Worm (Caenorhabditis elegans) whole organism, young adult: Measurements from ENCODE around the gene riok-3.

Experiments
- B0035.1 ChIP-seq: sonication (generic microtip); optimal IDR thresholded peaks from 2 replicates; lab custom pipeline; 2016; ENCODE audit warnings: missing genetic modification characterization, mild to moderate bottlenecking, missing compliant biosample characterization, missing genotype, missing genetic modification reagents
- B0261.1 ChIP-seq: sonication (generic microtip); optimal IDR thresholded peaks from 2 replicates; lab custom pipeline; 2016; ENCODE audit warnings: mild to moderate bottlenecking, missing genetic modification characterization, moderate library complexity, missing compliant biosample characterization
- B0336.3 ChIP-seq: fragments of 200-800 bp; sonication (Bioruptor generic); IDR thresholded peaks from 2 replicates; pipeline ENCODE4 v1.3.6; 2022; ENCODE audit warnings: missing genetic modification characterization, missing compliant biosample characterization
- D2030.7 ChIP-seq: fragments of 200-800 bp; sonication (Bioruptor generic); IDR thresholded peaks from 2 replicates; pipeline ENCODE4 v1.3.6; 2022; ENCODE audit warnings: missing genetic modification reagents, missing genetic modification characterization, missing compliant biosample characterization
- F23B12.7 ChIP-seq: sonication (generic microtip); optimal IDR thresholded peaks from 2 replicates; lab custom pipeline; 2017; ENCODE audit warnings: missing genetic modification characterization, mild to moderate bottlenecking, missing compliant biosample characterization, antibody characterized with exemption, moderate library complexity; ENCODE audit not compliant: insufficient read depth
- F33H1.4 ChIP-seq: fragments of 200-800 bp; sonication (Bioruptor generic); IDR thresholded peaks from 2 replicates; pipeline ENCODE4 v1.3.6; 2022; ENCODE audit warnings: missing genetic modification reagents, missing genetic modification characterization, missing compliant biosample characterization
- F39B2.1 ChIP-seq: fragments of 200-800 bp; sonication (Bioruptor generic); IDR thresholded peaks from 2 replicates; pipeline ENCODE4 v1.3.6; 2022; ENCODE audit warnings: missing genetic modification reagents, missing genetic modification characterization, missing compliant biosample characterization
- F57A8.1 ChIP-seq: fragments of 200-800 bp; sonication (Bioruptor generic); optimal IDR thresholded peaks from 2 replicates; lab custom pipeline; 2018; ENCODE audit warnings: mild to moderate bottlenecking, missing genetic modification characterization, moderate library complexity, missing compliant biosample characterization
- F57C9.4 ChIP-seq: sonication (generic microtip); optimal IDR thresholded peaks from 2 replicates; lab custom pipeline; 2017; ENCODE audit warnings: mild to moderate bottlenecking, missing genetic modification characterization, missing compliant biosample characterization
- K12H6.12 ChIP-seq: fragments of 200-800 bp; sonication (Bioruptor generic); optimal IDR thresholded peaks from 2 replicates; lab custom pipeline; 2018; ENCODE audit warnings: mild to moderate bottlenecking, missing genetic modification characterization, missing compliant biosample characterization
- ama-1 ChIP-seq, 3 experiments: fragments of 150-350 bp in 1 of 3; sonication (generic microtip) in 2 of 3; optimal IDR thresholded peaks; 2 replicates each; lab custom pipeline; 2014 to 2018; ENCODE audit warnings: missing biosample characterization in 2 of 3, missing genetic modification characterization in 2 of 3, missing genetic modification reagents in 2 of 3
- athp-1 ChIP-seq: sonication (generic microtip); optimal IDR thresholded peaks from 2 replicates; lab custom pipeline; 2017; ENCODE audit warnings: mild to moderate bottlenecking, missing genetic modification characterization, missing compliant biosample characterization
- attf-6 ChIP-seq: fragments of 200-800 bp; sonication (Bioruptor generic); IDR thresholded peaks from 2 replicates; pipeline ENCODE4 v1.3.6; 2022; ENCODE audit warnings: missing genetic modification reagents, missing genetic modification characterization, missing compliant biosample characterization
- ccch-3 ChIP-seq: fragments of 200-800 bp; sonication (Bioruptor generic); optimal IDR thresholded peaks from 2 replicates; lab custom pipeline; 2018; ENCODE audit warnings: mild to moderate bottlenecking, missing genetic modification characterization, missing compliant biosample characterization
- cebp-1 ChIP-seq, 2 experiments: fragments of 200-800 bp in 1 of 2; sonication (Bioruptor generic) in 1 of 2; sonication (generic microtip) in 1 of 2; IDR thresholded peaks in 1 of 2; optimal IDR thresholded peaks in 1 of 2; 2 replicates each; pipeline versions ENCODE4 v1.3.6 to Lab custom; 2017 to 2022; ENCODE audit warnings: missing compliant biosample characterization in 2 of 2, missing genetic modification characterization in 2 of 2, mild to moderate bottlenecking in 1 of 2, missing genetic modification reagents in 1 of 2, moderate library complexity in 1 of 2
- die-1 ChIP-seq: sonication (generic microtip); optimal IDR thresholded peaks from 2 replicates; lab custom pipeline; 2016; ENCODE audit warnings: missing genotype, mild to moderate bottlenecking, missing genetic modification characterization, missing compliant biosample characterization
- ets-4 ChIP-seq: fragments of 200-800 bp; sonication (Bioruptor generic); optimal IDR thresholded peaks from 2 replicates; lab custom pipeline; 2018; ENCODE audit warnings: mild to moderate bottlenecking, missing genetic modification characterization, missing compliant biosample characterization
- gei-17 ChIP-seq: fragments of 200-800 bp; sonication (Bioruptor generic); optimal IDR thresholded peaks from 2 replicates; lab custom pipeline; 2018; ENCODE audit warnings: mild to moderate bottlenecking, missing genetic modification characterization, missing compliant biosample characterization
- hmg-1.2 ChIP-seq: fragments of 200-800 bp; sonication (Bioruptor generic); IDR thresholded peaks from 2 replicates; pipeline ENCODE4 v1.3.6; 2022; ENCODE audit warnings: missing genetic modification reagents, missing genetic modification characterization, missing compliant biosample characterization
- hrde-1 ChIP-seq: sonication (generic microtip); optimal IDR thresholded peaks from 2 replicates; lab custom pipeline; 2016; ENCODE audit warnings: missing genetic modification characterization, mild to moderate bottlenecking, missing compliant biosample characterization, moderate library complexity, missing genotype, missing genetic modification reagents, borderline replicate concordance
- lag-1 ChIP-seq: fragments of 200-800 bp; sonication (Bioruptor generic); IDR thresholded peaks from 2 replicates; pipeline ENCODE4 v1.3.6; 2022; ENCODE audit warnings: missing genetic modification reagents, missing genetic modification characterization, missing compliant biosample characterization
- let-526 ChIP-seq: fragments of 200-800 bp; sonication (Bioruptor generic); IDR thresholded peaks from 2 replicates; pipeline ENCODE4 v1.3.6; 2022; ENCODE audit warnings: missing genetic modification reagents, missing genetic modification characterization, missing compliant biosample characterization
- lin-54 ChIP-seq: fragments of 200-800 bp; sonication (Bioruptor generic); optimal IDR thresholded peaks from 2 replicates; lab custom pipeline; 2018; ENCODE audit warnings: mild to moderate bottlenecking, missing genetic modification characterization, missing compliant biosample characterization
- lsl-1 ChIP-seq: fragments of 200-800 bp; sonication (Bioruptor generic); optimal IDR thresholded peaks from 2 replicates; lab custom pipeline; 2018; ENCODE audit warnings: mild to moderate bottlenecking, missing genetic modification characterization, moderate library complexity, missing compliant biosample characterization
- lsy-27 ChIP-seq: sonication (generic microtip); optimal IDR thresholded peaks from 2 replicates; lab custom pipeline; 2017; ENCODE audit warnings: missing genetic modification characterization, mild to moderate bottlenecking, missing compliant biosample characterization, antibody characterized with exemption, missing genotype, borderline replicate concordance; ENCODE audit not compliant: insufficient read depth
- madf-3 ChIP-seq: fragments of 200-800 bp; sonication (Bioruptor generic); IDR thresholded peaks from 2 replicates; pipeline ENCODE4 v1.3.6; 2022; ENCODE audit warnings: missing genetic modification reagents, missing genetic modification characterization, missing compliant biosample characterization
- mes-4 ChIP-seq: sonication (generic microtip); optimal IDR thresholded peaks from 2 replicates; lab custom pipeline; 2016; ENCODE audit warnings: missing genotype, missing genetic modification characterization, missing compliant biosample characterization
- mxl-1 ChIP-seq: sonication (generic microtip); optimal IDR thresholded peaks from 2 replicates; lab custom pipeline; 2016; ENCODE audit warnings: missing genetic modification characterization, missing compliant biosample characterization
- nhr-120 ChIP-seq: fragments of 200-800 bp; sonication (Bioruptor generic); IDR thresholded peaks from 2 replicates; pipeline ENCODE4 v1.3.6; 2022; ENCODE audit warnings: missing genetic modification characterization, missing compliant biosample characterization
- nhr-80 ChIP-seq: sonication (generic microtip); optimal IDR thresholded peaks from 2 replicates; lab custom pipeline; 2016; ENCODE audit warnings: missing genetic modification characterization, missing compliant biosample characterization
- pha-4 ChIP-seq: fragments of 150-350 bp; sonication (generic microtip); optimal IDR thresholded peaks from 2 replicates; lab custom pipeline; 2014; ENCODE audit warnings: missing biosample characterization, missing genetic modification reagents, missing genetic modification characterization
- rec-8 ChIP-seq, 2 experiments: sonication (generic microtip); optimal IDR thresholded peaks; 2 replicates each; lab custom pipeline; 2016; ENCODE audit warnings: mild to moderate bottlenecking in 2 of 2, missing genetic modification characterization in 2 of 2, missing genetic modification reagents in 2 of 2, missing genotype in 2 of 2, missing biosample characterization in 1 of 2, missing compliant biosample characterization in 1 of 2, moderate library complexity in 1 of 2
- sea-2 ChIP-seq: fragments of 200-800 bp; sonication (Bioruptor generic); IDR thresholded peaks from 2 replicates; pipeline ENCODE4 v1.3.6; 2022; ENCODE audit warnings: missing genetic modification characterization, missing compliant biosample characterization
- tbx-9 ChIP-seq: sonication (generic microtip); optimal IDR thresholded peaks from 2 replicates; lab custom pipeline; 2016; ENCODE audit warnings: borderline replicate concordance, missing genetic modification characterization, inconsistent platforms, missing compliant biosample characterization
- unc-62 ChIP-seq: fragments of 150-350 bp; optimal IDR thresholded peaks from 2 replicates; lab custom pipeline; 2014; ENCODE audit warnings: missing biosample characterization, missing genetic modification reagents, missing genetic modification characterization
- xnd-1 ChIP-seq: sonication (generic microtip); optimal IDR thresholded peaks from 2 replicates; lab custom pipeline; 2016; ENCODE audit warnings: missing genotype, missing genetic modification reagents, missing genetic modification characterization, missing compliant biosample characterization

The riok-3 gene

ce11 chrIII:9780665-9781304, 24.0 kb downstream of the riok-3 start, which contains the start of gene vha-1 (continued):
- TF ChIP-seq mes-4 (tag; lab: Kevin White, UChicago) = no peak
- TF ChIP-seq ama-1 (optimal IDR thresholded peaks at IDR 0.05; lab: Kevin White, UChicago) = peak; percentile 55
- peak in 1 of 2 experiments; percentile 4 for TF ChIP-seq ama-1 (GFP tag; optimal IDR thresholded peaks at IDR 0.05; lab: Kevin White, UChicago)
- peak; percentile 98 for TF ChIP-seq nhr-80 (tag; lab: Kevin White, UChicago)
- TF ChIP-seq B0336.3 = 0 out of 2 replicates have a peak, but pooled peaks have one; percentile 54
- TF ChIP-seq let-526 (GFP tag; lab: Robert Waterston, UW) = no peak
- no peak for TF ChIP-seq rec-8 (tag; optimal IDR thresholded peaks at IDR 0.05; lab: Kevin White, UChicago)
- peak; percentile 43 for TF ChIP-seq lsy-27
- peak; percentile 54 for TF ChIP-seq F23B12.7 (tag; lab: Kevin White, UChicago)
- peak; percentile 34 for TF ChIP-seq F33H1.4 (GFP tag; lab: Robert Waterston, UW)
- peak; percentile 30 for TF ChIP-seq die-1 (tag; lab: Kevin White, UChicago)
- TF ChIP-seq attf-6 (GFP tag; lab: Robert Waterston, UW) = no peak
- no peak for TF ChIP-seq lag-1
- TF ChIP-seq cebp-1 (GFP tag; IDR thresholded peaks at IDR 0.05; lab: Robert Waterston, UW) = 0 out of 2 replicates have a peak, but pooled peaks have one; percentile 38
- peak; percentile 74 for TF ChIP-seq cebp-1 (tag; optimal IDR thresholded peaks at IDR 0.05; lab: Kevin White, UChicago)
- TF ChIP-seq B0035.1 (tag; lab: Kevin White, UChicago) = no peak
- no peak for TF ChIP-seq nhr-120
- no peak for TF ChIP-seq tbx-9 (tag; lab: Kevin White, UChicago)
- no peak for TF ChIP-seq F57C9.4
- peak; percentile 70 for TF ChIP-seq lin-54 (GFP tag; lab: Kevin White, UChicago)
- peak; percentile 64 for TF ChIP-seq K12H6.12
- TF ChIP-seq mxl-1 (tag; lab: Kevin White, UChicago) = no peak
- no peak for TF ChIP-seq xnd-1 (tag; lab: Kevin White, UChicago)
- TF ChIP-seq F57A8.1 (GFP tag; lab: Kevin White, UChicago) = no peak
- TF ChIP-seq B0261.1 (tag; lab: Kevin White, UChicago) = no peak
- TF ChIP-seq pha-4 (tag; lab: Kevin White, UChicago) = peak; percentile 92
- no peak for TF ChIP-seq gei-17
- TF ChIP-seq D2030.7 (GFP tag; lab: Robert Waterston, UW) = peak; percentile 47; the same call in 1 of the 2 replicates
- TF ChIP-seq sea-2 = no peak
- TF ChIP-seq hrde-1 (tag; lab: Kevin White, UChicago) = no peak
- no peak for TF ChIP-seq F39B2.1

- TF ChIP-seq F33H1.4 (GFP tag; lab: Robert Waterston, UW) = no peak
- 0 out of 2 replicates have a peak, but pooled peaks have one; percentile 55 for TF ChIP-seq madf-3 (GFP tag; lab: Robert Waterston, UW)
- TF ChIP-seq ets-4 (GFP tag; lab: Kevin White, UChicago) = no peak
- no peak for TF ChIP-seq ccch-3 (GFP tag; lab: Kevin White, UChicago)
- no peak for TF ChIP-seq unc-62 (GFP tag; lab: Kevin White, UChicago)
- no peak for TF ChIP-seq gei-17
- TF ChIP-seq B0336.3 = no peak
These were observed 24.6 kb downstream of the riok-3 start, which contains the start of gene sqv-3 for ce11 chrIII:9780254-9780653. Gene sqv-3, minus strand, starts transcription at chrIII:9780354.

ce11 chrIII:9779080-9779479, 25.7 kb downstream of the riok-3 start:
- TF ChIP-seq xnd-1 (tag; lab: Kevin White, UChicago) (peak; percentile 19), athp-1 (tag; lab: Kevin White, UChicago) (no peak), hmg-1.2 (no peak), madf-3 (GFP tag; lab: Robert Waterston, UW) (0 out of 2 replicates have a peak, but pooled peaks have one; percentile 53), F33H1.4 (GFP tag; lab: Robert Waterston, UW) (peak; percentile 55; the same call in 1 of the 2 replicates), lsl-1 (GFP tag; lab: Kevin White, UChicago) (peak; percentile 52)
- TF ChIP-seq, all 124 proteins: peak for 4
